Worm (Caenorhabditis elegans) whole organism, mixed stage, embryonic: ENCODE data around the gene C42D8.1.

Experiments used
- cnd-1 ChIP-seq: fragments of 200-800 bp; sonication (Bioruptor generic); optimal IDR thresholded peaks from 2 replicates; lab custom pipeline; 2018; ENCODE audit warnings: mild to moderate bottlenecking, missing genetic modification characterization, missing compliant biosample characterization
- elt-1 ChIP-seq: sonication (generic microtip); optimal IDR thresholded peaks from 2 replicates; lab custom pipeline; 2017; ENCODE audit warnings: missing genetic modification characterization, mild to moderate bottlenecking, missing compliant biosample characterization, antibody characterized with exemption, moderate library complexity, borderline replicate concordance; ENCODE audit not compliant: insufficient read depth
- hlh-1 ChIP-seq: fragments of 150-350 bp; optimal IDR thresholded peaks from 2 replicates; lab custom pipeline; 2014; ENCODE audit warnings: missing biosample characterization, missing genetic modification reagents, missing genetic modification characterization
- lsy-2 ChIP-seq: fragments of 150-350 bp; optimal IDR thresholded peaks from 2 replicates; lab custom pipeline; 2014; ENCODE audit warnings: missing biosample characterization, missing genetic modification characterization
- mab-5 ChIP-seq: fragments of 150-350 bp; optimal IDR thresholded peaks from 2 replicates; lab custom pipeline; 2014; ENCODE audit warnings: missing biosample characterization, missing genetic modification characterization
- mep-1 ChIP-seq: fragments of 150-350 bp; optimal IDR thresholded peaks from 2 replicates; lab custom pipeline; 2017; ENCODE audit warnings: missing biosample characterization, missing genetic modification reagents, missing genetic modification characterization, inconsistent platforms
- nhr-76 ChIP-seq: sonication (generic microtip); optimal IDR thresholded peaks from 2 replicates; lab custom pipeline; 2017; ENCODE audit warnings: missing biosample characterization, missing genetic modification characterization
- pha-4 ChIP-seq: fragments of 150-350 bp; optimal IDR thresholded peaks from 2 replicates; lab custom pipeline; 2018; ENCODE audit warnings: missing biosample characterization, missing genetic modification reagents, missing genetic modification characterization

DNA sequence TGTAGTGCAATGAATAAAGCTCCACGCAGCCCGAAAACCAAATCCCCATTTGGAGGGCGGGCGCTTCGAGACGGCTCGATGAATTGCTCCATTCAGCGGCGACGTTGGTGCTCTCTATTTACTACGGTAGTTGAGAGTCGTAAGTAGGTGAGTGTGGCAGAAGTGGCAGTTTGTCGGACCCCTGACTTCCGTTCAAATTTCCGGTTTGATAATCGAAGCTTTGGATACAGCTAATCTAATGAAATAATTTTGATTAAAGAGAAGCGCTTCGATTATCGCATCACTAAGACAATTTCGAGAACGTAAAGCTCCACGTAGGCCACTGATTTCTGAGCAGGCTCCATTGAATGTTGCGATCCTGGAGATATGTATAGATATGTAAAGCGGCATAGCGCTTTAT lies 24.8 kb upstream of the C42D8.1 start, which contains the start of gene ets-5:
- TF ChIP-seq cnd-1 (no peak), pha-4 (tag; lab: Kevin White, UChicago) (no peak), mep-1 (tag; lab: Kevin White, UChicago) (no peak), mab-5 (tag; lab: Kevin White, UChicago) (no peak), lsy-2 (tag; lab: Kevin White, UChicago) (no peak), elt-1 (tag; lab: Kevin White, UChicago) (no peak), hlh-1 (tag; lab: Kevin White, UChicago) (no peak), nhr-76 (tag; lab: Kevin White, UChicago) (no peak)
